Fruit fly (Drosophila melanogaster) whole organism, embryonic: ENCODE results near the gene Atg8b.

Experiments
- Atf-2 ChIP-seq: fragments of 200-800 bp; sonication (Bioruptor generic); optimal IDR thresholded peaks from 2 replicates; lab custom pipeline; 2016; ENCODE audit warnings: missing biosample characterization, missing genetic modification characterization
- B-H2 ChIP-seq: fragments of 200-800 bp; sonication (Bioruptor generic); optimal IDR thresholded peaks from 2 replicates; lab custom pipeline; 2018; ENCODE audit warnings: missing biosample characterization, mild to moderate bottlenecking, missing genetic modification characterization
- CG10209 ChIP-seq: fragments of 200-800 bp; sonication (Bioruptor generic); optimal IDR thresholded peaks from 3 replicates; lab custom pipeline; 2017; ENCODE audit warnings: missing biosample characterization, mild to moderate bottlenecking, missing genetic modification characterization, missing genetic modification reagents
- CG10462 ChIP-seq: fragments of 200-800 bp; sonication (Bioruptor generic); optimal IDR thresholded peaks from 2 replicates; lab custom pipeline; 2016; ENCODE audit warnings: missing biosample characterization, missing genetic modification characterization
- CG11085 ChIP-seq: fragments of 200-800 bp; sonication (Bioruptor generic); IDR thresholded peaks from 2 replicates; pipeline ENCODE4 v1.3.6; 2022; ENCODE audit warnings: missing biosample characterization, missing genetic modification characterization
- CG11247 ChIP-seq: fragments of 200-800 bp; sonication (Bioruptor generic); IDR thresholded peaks from 2 replicates; pipeline ENCODE4 v1.3.6; 2022; ENCODE audit warnings: missing biosample characterization, missing genetic modification characterization
- CG11695 ChIP-seq: fragments of 200-800 bp; sonication (Bioruptor generic); IDR thresholded peaks from 3 replicates; pipeline ENCODE4 v1.3.6; 2022; ENCODE audit warnings: missing biosample characterization, missing genetic modification characterization
- CG12071 ChIP-seq: fragments of 200-800 bp; sonication (Bioruptor generic); optimal IDR thresholded peaks from 3 replicates; lab custom pipeline; 2018; ENCODE audit warnings: missing biosample characterization, mild to moderate bottlenecking, missing genetic modification characterization
- CG12299 ChIP-seq: fragments of 200-800 bp; sonication (Bioruptor generic); optimal IDR thresholded peaks from 2 replicates; lab custom pipeline; 2018; ENCODE audit warnings: missing biosample characterization, mild to moderate bottlenecking, missing genetic modification characterization
- CG12769 ChIP-seq: fragments of 200-800 bp; sonication (Bioruptor generic); optimal IDR thresholded peaks from 2 replicates; lab custom pipeline; 2019; ENCODE audit warnings: missing biosample characterization, mild to moderate bottlenecking, missing genetic modification characterization, moderate library complexity
- CG15011 ChIP-seq: fragments of 200-800 bp; sonication (Bioruptor generic); optimal IDR thresholded peaks from 3 replicates; lab custom pipeline; 2018; ENCODE audit warnings: missing biosample characterization, mild to moderate bottlenecking, missing genetic modification characterization
- CG15479 ChIP-seq: fragments of 200-800 bp; sonication (Bioruptor generic); optimal IDR thresholded peaks from 3 replicates; lab custom pipeline; 2019; ENCODE audit warnings: missing biosample characterization, mild to moderate bottlenecking, missing genetic modification characterization, moderate library complexity
- CG15696 ChIP-seq: fragments of 200-800 bp; sonication (Bioruptor generic); optimal IDR thresholded peaks from 2 replicates; lab custom pipeline; 2019; ENCODE audit warnings: missing biosample characterization, mild to moderate bottlenecking, missing genetic modification characterization, moderate library complexity
- CG17385 ChIP-seq: fragments of 200-800 bp; sonication (Bioruptor generic); optimal IDR thresholded peaks from 3 replicates; lab custom pipeline; 2018; ENCODE audit warnings: missing biosample characterization, mild to moderate bottlenecking, missing genetic modification characterization
- CG30020 ChIP-seq: fragments of 200-800 bp; optimal IDR thresholded peaks from 2 replicates; lab custom pipeline; 2019; ENCODE audit warnings: missing biosample characterization, mild to moderate bottlenecking, missing genetic modification characterization, moderate library complexity
- CG3065 ChIP-seq: fragments of 200-800 bp; sonication (Bioruptor generic); optimal IDR thresholded peaks from 2 replicates; lab custom pipeline; 2016; ENCODE audit warnings: missing biosample characterization, missing genetic modification characterization
- CG34376 ChIP-seq: fragments of 200-800 bp; sonication (Bioruptor generic); optimal IDR thresholded peaks from 2 replicates; lab custom pipeline; 2018; ENCODE audit warnings: missing biosample characterization, mild to moderate bottlenecking, missing genetic modification characterization
- CG34422 ChIP-seq: fragments of 200-800 bp; sonication (Bioruptor generic); IDR thresholded peaks from 3 replicates; pipeline ENCODE4 v1.3.6; 2022; ENCODE audit warnings: missing biosample characterization, missing genetic modification characterization
- CG3995 ChIP-seq: fragments of 200-800 bp; sonication (Bioruptor generic); optimal IDR thresholded peaks from 3 replicates; lab custom pipeline; 2016; ENCODE audit warnings: missing biosample characterization, missing genetic modification characterization
- CG6683 ChIP-seq: fragments of 200-800 bp; sonication (Bioruptor generic); optimal IDR thresholded peaks from 2 replicates; lab custom pipeline; 2017; ENCODE audit warnings: missing biosample characterization, mild to moderate bottlenecking, missing genetic modification characterization, missing genetic modification reagents
- CG9437 ChIP-seq: fragments of 200-800 bp; sonication (Bioruptor generic); optimal IDR thresholded peaks from 2 replicates; lab custom pipeline; 2018; ENCODE audit warnings: missing biosample characterization, mild to moderate bottlenecking, missing genetic modification characterization
- CG9609 ChIP-seq: fragments of 200-800 bp; sonication (Bioruptor generic); optimal IDR thresholded peaks from 3 replicates; lab custom pipeline; 2016; ENCODE audit warnings: missing biosample characterization, missing genetic modification characterization
- Dad ChIP-seq: fragments of 200-800 bp; sonication (Bioruptor generic); optimal IDR thresholded peaks from 3 replicates; lab custom pipeline; 2016; ENCODE audit warnings: missing biosample characterization, missing genetic modification characterization
- Deaf1 ChIP-seq: fragments of 200-800 bp; optimal IDR thresholded peaks from 3 replicates; lab custom pipeline; 2019; ENCODE audit warnings: missing biosample characterization, mild to moderate bottlenecking, missing genetic modification characterization, moderate library complexity
- E2f2 ChIP-seq: fragments of 200-800 bp; sonication (Bioruptor generic); IDR thresholded peaks from 2 replicates; pipeline ENCODE4 v1.3.6; 2022; ENCODE audit warnings: missing biosample characterization, missing genetic modification characterization
- ERR ChIP-seq: fragments of 200-800 bp; sonication (Bioruptor generic); optimal IDR thresholded peaks from 2 replicates; lab custom pipeline; 2016; ENCODE audit warnings: missing biosample characterization, missing genetic modification characterization
- HHEX ChIP-seq: fragments of 200-800 bp; sonication (Bioruptor generic); optimal IDR thresholded peaks from 3 replicates; lab custom pipeline; 2017; ENCODE audit warnings: missing biosample characterization, mild to moderate bottlenecking, missing genetic modification characterization, missing genetic modification reagents
- Hr51 ChIP-seq, 2 experiments: fragments of 200-800 bp; sonication (Bioruptor generic); optimal IDR thresholded peaks; 2 replicates in 1 of 2; 3 replicates in 1 of 2; lab custom pipeline; 2016 to 2018; ENCODE audit warnings: missing biosample characterization in 2 of 2, missing genetic modification characterization in 2 of 2, mild to moderate bottlenecking in 1 of 2, moderate library complexity in 1 of 2
- Opbp ChIP-seq: fragments of 200-800 bp; sonication (Bioruptor generic); IDR thresholded peaks from 3 replicates; pipeline ENCODE4 v1.3.6; 2022; ENCODE audit warnings: missing biosample characterization, missing genetic modification characterization; ENCODE audit not compliant: partially characterized antibody
- Side ChIP-seq: fragments of 200-800 bp; sonication (Bioruptor generic); optimal IDR thresholded peaks from 2 replicates; lab custom pipeline; 2016; ENCODE audit warnings: missing biosample characterization, missing genetic modification characterization
- Sin3A ChIP-seq: fragments of >200 bp; optimal IDR thresholded peaks from 2 replicates; lab custom pipeline; 2018
- Six4 ChIP-seq: fragments of 200-800 bp; sonication (Bioruptor generic); optimal IDR thresholded peaks from 2 replicates; lab custom pipeline; 2016; ENCODE audit warnings: missing biosample characterization, missing genetic modification characterization
- Sox102F ChIP-seq: fragments of 200-800 bp; sonication (Bioruptor generic); optimal IDR thresholded peaks from 2 replicates; lab custom pipeline; 2018; ENCODE audit warnings: missing biosample characterization, mild to moderate bottlenecking, missing genetic modification characterization, moderate library complexity
- ap ChIP-seq: fragments of 200-800 bp; sonication (Bioruptor generic); IDR thresholded peaks from 2 replicates; pipeline ENCODE4 v1.3.6; 2022; ENCODE audit warnings: missing biosample characterization, missing genetic modification characterization
- ato ChIP-seq: fragments of 200-800 bp; sonication (Bioruptor generic); IDR thresholded peaks from 2 replicates; pipeline ENCODE4 v1.3.6; 2022; ENCODE audit warnings: missing biosample characterization, missing genetic modification characterization; ENCODE audit not compliant: partially characterized antibody
- bigmax ChIP-seq: fragments of 200-800 bp; sonication (Bioruptor generic); optimal IDR thresholded peaks from 2 replicates; lab custom pipeline; 2018; ENCODE audit warnings: missing biosample characterization, mild to moderate bottlenecking, missing genetic modification characterization
- chm ChIP-seq: fragments of 200-800 bp; sonication (Bioruptor generic); IDR thresholded peaks from 2 replicates; pipeline ENCODE4 v1.3.6; 2022; ENCODE audit warnings: missing biosample characterization, missing genetic modification characterization
- gcm ChIP-seq: fragments of 200-800 bp; sonication (Bioruptor generic); optimal IDR thresholded peaks from 2 replicates; lab custom pipeline; 2019; ENCODE audit warnings: missing biosample characterization, mild to moderate bottlenecking, missing genetic modification characterization, moderate library complexity
- grau ChIP-seq: fragments of 200-800 bp; optimal IDR thresholded peaks from 3 replicates; lab custom pipeline; 2019; ENCODE audit warnings: missing biosample characterization, mild to moderate bottlenecking, missing genetic modification characterization, moderate library complexity
- ham ChIP-seq: fragments of 200-800 bp; sonication (Bioruptor generic); IDR thresholded peaks from 2 replicates; pipeline ENCODE4 v1.3.6; 2022; ENCODE audit warnings: missing biosample characterization, missing genetic modification characterization
- kay ChIP-seq: fragments of 200-800 bp; sonication (Bioruptor generic); optimal IDR thresholded peaks from 2 replicates; lab custom pipeline; 2016; ENCODE audit warnings: missing biosample characterization, missing genetic modification characterization
- mam ChIP-seq: fragments of 200-800 bp; sonication (Bioruptor generic); optimal IDR thresholded peaks from 3 replicates; lab custom pipeline; 2016; ENCODE audit warnings: missing biosample characterization, missing genetic modification characterization
- mirr ChIP-seq: fragments of 200-800 bp; sonication (Bioruptor generic); optimal IDR thresholded peaks from 3 replicates; lab custom pipeline; 2018; ENCODE audit warnings: missing biosample characterization, mild to moderate bottlenecking, missing genetic modification characterization
- nerfin-2 ChIP-seq: fragments of 200-800 bp; sonication (Bioruptor generic); IDR thresholded peaks from 2 replicates; pipeline ENCODE4 v1.3.6; 2022; ENCODE audit warnings: missing biosample characterization, missing genetic modification characterization; ENCODE audit not compliant: partially characterized antibody
- otp ChIP-seq: fragments of 200-800 bp; sonication (Bioruptor generic); IDR thresholded peaks from 3 replicates; pipeline ENCODE4, ENCODE4 v1.3.6; 2022; ENCODE audit warnings: missing biosample characterization, missing genetic modification characterization
- prd ChIP-seq, 3 experiments: fragments of >200 bp in 2 of 3; fragments of 200-800 bp in 1 of 3; sonication (Bioruptor generic) in 1 of 3; optimal IDR thresholded peaks in 2 of 3; IDR thresholded peaks in 1 of 3; 2 replicates in 2 of 3; 3 replicates in 1 of 3; pipeline versions ENCODE4 v1.3.6 to Lab custom; 2017 to 2022; ENCODE audit warnings: missing biosample characterization in 1 of 3, missing genetic modification characterization in 1 of 3
- salm ChIP-seq: fragments of 200-800 bp; sonication (Bioruptor generic); optimal IDR thresholded peaks from 2 replicates; lab custom pipeline; 2018; ENCODE audit warnings: missing biosample characterization, mild to moderate bottlenecking, missing genetic modification characterization
- twi ChIP-seq: fragments of 200-800 bp; optimal IDR thresholded peaks from 2 replicates; lab custom pipeline; 2019; ENCODE audit warnings: missing biosample characterization, mild to moderate bottlenecking, missing genetic modification characterization, moderate library complexity
- unc-4 ChIP-seq: fragments of 200-800 bp; sonication (Bioruptor generic); IDR thresholded peaks from 2 replicates; pipeline ENCODE4 v1.3.6; 2022; ENCODE audit warnings: missing biosample characterization, missing genetic modification characterization; ENCODE audit not compliant: partially characterized antibody
- wek ChIP-seq: fragments of 200-800 bp; sonication (Bioruptor generic); optimal IDR thresholded peaks from 3 replicates; lab custom pipeline; 2018; ENCODE audit warnings: missing biosample characterization, mild to moderate bottlenecking, missing genetic modification characterization, moderate library complexity
- yki ChIP-seq: fragments of >200 bp; optimal IDR thresholded peaks from 3 replicates; lab custom pipeline; 2018

The Atg8b gene

dm6 chr3R:17682244-17682773 lies 42.6 kb downstream of the Atg8b start, which contains the start of the genes alt and CG7655 (continued):
- TF ChIP-seq bigmax (GFP tag; lab: Kevin White, UChicago) (no peak), CG9437 (no peak), yki (no peak), nerfin-2 (no peak), CG3065 (no peak), CG30020 (tag; lab: Kevin White, UChicago) (peak; percentile 2), Side (GFP tag; lab: Kevin White, UChicago) (peak; percentile 38), CG11695 (no peak), CG15696 (no peak), CG34376 (GFP tag; lab: Kevin White, UChicago) (no peak), otp (GFP tag; lab: Robert Waterston, UW) (no peak), mirr (GFP tag; lab: Kevin White, UChicago) (no peak), B-H2 (GFP tag; lab: Kevin White, UChicago) (no peak), prd (optimal IDR thresholded peaks at IDR 0.05; lab: Kevin White, UChicago) (no peak), prd (GFP tag; IDR thresholded peaks at IDR 0.05; lab: Robert Waterston, UW) (no peak), CG12299 (tag; lab: Kevin White, UChicago) (peak; percentile 23), CG10462 (GFP tag; lab: Kevin White, UChicago) (no peak), unc-4 (GFP tag; lab: Robert Waterston, UW) (no peak), CG6683 (no peak), CG12071 (no peak), ap (GFP tag; lab: Robert Waterston, UW) (no peak), CG11085 (GFP tag; lab: Robert Waterston, UW) (no peak), HHEX (GFP tag; lab: Kevin White, UChicago) (no peak), Dad (peak; percentile 31), CG10209 (no peak), kay (GFP tag; lab: Kevin White, UChicago) (peak; percentile 75), CG15011 (GFP tag; lab: Kevin White, UChicago) (no peak), chm (GFP tag; lab: Robert Waterston, UW) (no peak), Six4 (no peak), wek (GFP tag; lab: Kevin White, UChicago) (no peak), mam (GFP tag; lab: Kevin White, UChicago) (peak; percentile 22), salm (tag; lab: Kevin White, UChicago) (peak; percentile 12), CG11247 (GFP tag; lab: Robert Waterston, UW) (no peak), ERR (GFP tag; lab: Kevin White, UChicago) (no peak), ato (no peak), CG15479 (GFP tag; lab: Kevin White, UChicago) (no peak), Atf-2 (GFP tag; lab: Kevin White, UChicago) (no peak), grau (tag; lab: Kevin White, UChicago) (peak; percentile 29), CG12769 (no peak), Sin3A (lab: Kevin White, UChicago) (peak; percentile 84), CG3995 (GFP tag; lab: Kevin White, UChicago) (no peak), Deaf1 (no peak), CG9609 (GFP tag; lab: Kevin White, UChicago) (peak; percentile 24), Sox102F (GFP tag; lab: Kevin White, UChicago) (no peak), CG17385 (GFP tag; lab: Kevin White, UChicago) (peak; percentile 22), gcm (GFP tag; lab: Kevin White, UChicago) (no peak), Hr51 (GFP tag; optimal IDR thresholded peaks at IDR 0.05; lab: Kevin White, UChicago) (no peak), Opbp (GFP tag; lab: Robert Waterston, UW) (no peak), E2f2 (no peak), CG34422 (GFP tag; lab: Robert Waterston, UW) (no peak), twi (tag; lab: Kevin White, UChicago) (peak; percentile 3), ham (GFP tag; lab: Robert Waterston, UW) (no peak)
